Fruit fly (Drosophila melanogaster): ENCODE data around the gene CG33764.
A peak's percentile ranks its signal among the peaks of the same experiment; 100 is the strongest.

The CG33764 gene

dm6 chr3L:4239442-4240322, 27.6 kb downstream of the CG33764 start, which contains the start of gene Sqor (continued):
- TF ChIP-seq CG30431 (GFP tag; optimal IDR thresholded peaks at IDR 0.05) (peak; percentile 77), Fer3 (tag; optimal IDR thresholded peaks at IDR 0.05) (peak; percentile 87), Max (GFP tag; optimal IDR thresholded peaks at IDR 0.05) (peak; percentile 61), Xbp1 (GFP tag; optimal IDR thresholded peaks at IDR 0.05) (peak; percentile 88), bowl (GFP tag; IDR thresholded peaks at IDR 0.05) (peak; percentile 61), Xrp1 (GFP tag; IDR thresholded peaks at IDR 0.05) (peak; percentile 31; the same call in 1 of the 2 replicates), aop (GFP tag; IDR thresholded peaks at IDR 0.05) (peak; percentile 73; the same call in 1 of the 2 replicates), sr (GFP tag; IDR thresholded peaks at IDR 0.05) (peak; percentile 61; the same call in 2 of the 3 replicates), CG7271 (tag; optimal IDR thresholded peaks at IDR 0.05) (no peak), CG3847 (GFP tag; IDR thresholded peaks at IDR 0.05) (peak; percentile 82), dan (GFP tag; IDR thresholded peaks at IDR 0.05) (no peak), CG8388 (GFP tag; optimal IDR thresholded peaks at IDR 0.05) (peak; percentile 68), CG11247 (GFP tag; IDR thresholded peaks at IDR 0.05) (peak; percentile 74), CG18619 (GFP tag; optimal IDR thresholded peaks at IDR 0.05) (peak; percentile 91), cad (GFP tag; optimal IDR thresholded peaks at IDR 0.05) (no peak), pho (GFP tag; optimal IDR thresholded peaks at IDR 0.05) (peak; percentile 90), Sox100B (GFP tag; optimal IDR thresholded peaks at IDR 0.05) (no peak), nmo (GFP tag; optimal IDR thresholded peaks at IDR 0.05) (peak; percentile 86), CG7556 (GFP tag; optimal IDR thresholded peaks at IDR 0.05) (peak; percentile 95), CG6689 (GFP tag; IDR thresholded peaks at IDR 0.05) (peak; percentile 75), NfI (GFP tag; optimal IDR thresholded peaks at IDR 0.05) (peak; percentile 92), fd64A (GFP tag; optimal IDR thresholded peaks at IDR 0.05) (no peak), chn (GFP tag; optimal IDR thresholded peaks at IDR 0.05) (peak; percentile 81), jumu (GFP tag; optimal IDR thresholded peaks at IDR 0.05) (peak; percentile 82), fru (optimal IDR thresholded peaks at IDR 0.05) (no peak), Hey (tag; optimal IDR thresholded peaks at IDR 0.05) (peak; percentile 77), CG6654 (GFP tag; optimal IDR thresholded peaks at IDR 0.05) (peak; percentile 58), ERR (GFP tag; optimal IDR thresholded peaks at IDR 0.05) (peak; percentile 85), Mrtf (GFP tag; IDR thresholded peaks at IDR 0.05) (peak; percentile 74), dmrt11E (tag; optimal IDR thresholded peaks at IDR 0.05) (no peak), Adf1 (GFP tag; IDR thresholded peaks at IDR 0.05) (peak; percentile 23), Drgx (GFP tag; IDR thresholded peaks at IDR 0.05) (peak; percentile 92), disco-r (GFP tag; optimal IDR thresholded peaks at IDR 0.05) (peak; percentile 85), Oli (tag; optimal IDR thresholded peaks at IDR 0.05) (peak; percentile 87), gsb-n (tag; optimal IDR thresholded peaks at IDR 0.05) (peak; percentile 25), Dfd (GFP tag; optimal IDR thresholded peaks at IDR 0.05) (no peak), tup (GFP tag; optimal IDR thresholded peaks at IDR 0.05) (peak; percentile 76), HLH4C (GFP tag; IDR thresholded peaks at IDR 0.05; ENCODE audit: partially characterized antibody) (peak; percentile 16; the same call in 1 of the 3 replicates), ranshi (GFP tag; IDR thresholded peaks at IDR 0.05) (peak; percentile 59), CG18476 (GFP tag; optimal IDR thresholded peaks at IDR 0.05) (peak; percentile 66), esg (GFP tag; conservative IDR thresholded peaks at IDR 0.05) (peak; percentile 77), CG15514 (GFP tag; optimal IDR thresholded peaks at IDR 0.05) (peak; percentile 74), tap (tag; optimal IDR thresholded peaks at IDR 0.05) (peak; percentile 82), amos (GFP tag; IDR thresholded peaks at IDR 0.05; ENCODE audit: partially characterized antibody) (peak; percentile 36; the same call in 1 of the 2 replicates), Dip3 (GFP tag; optimal IDR thresholded peaks at IDR 0.05) (peak; percentile 92), ash1 (GFP tag; optimal IDR thresholded peaks at IDR 0.05) (peak; percentile 57), slbo (GFP tag; IDR thresholded peaks at IDR 0.05) (peak; percentile 87), CG14667 (GFP tag; IDR thresholded peaks at IDR 0.05) (peak; percentile 63), h (optimal IDR thresholded peaks at IDR 0.05) (no peak), HLHmδ (GFP tag; optimal IDR thresholded peaks at IDR 0.05) (no peak)
